Fruit fly (Drosophila melanogaster): Measurements from ENCODE around the gene CASK.

The CASK gene

dm6 chr3R:21864992-21865391 lies 42.5 kb upstream of the CASK start, which contains the start of gene lsn (continued):
- TF ChIP-seq CG17612 (GFP tag; IDR thresholded peaks at IDR 0.05) (no peak), MBD-R2 (GFP tag; IDR thresholded peaks at IDR 0.05) (peak; percentile 66; the same call in 1 of the 2 replicates), CG3407 (GFP tag; optimal IDR thresholded peaks at IDR 0.05) (peak; percentile 9), sens (GFP tag) (peak; percentile 49), CG12391 (tag; optimal IDR thresholded peaks at IDR 0.05) (peak; percentile 13), org-1 (GFP tag; optimal IDR thresholded peaks at IDR 0.05) (no peak), CG13296 (GFP tag; optimal IDR thresholded peaks at IDR 0.05) (peak; percentile 30), gsb-n (tag; optimal IDR thresholded peaks at IDR 0.05) (peak; percentile 63), gem (tag; optimal IDR thresholded peaks at IDR 0.05) (peak; percentile 39), CoRest (tag; optimal IDR thresholded peaks at IDR 0.05) (peak; percentile 32), fd3F (GFP tag; optimal IDR thresholded peaks at IDR 0.05) (peak; percentile 59), CG2712 (tag; optimal IDR thresholded peaks at IDR 0.05) (peak; percentile 2), CG10147 (GFP tag; optimal IDR thresholded peaks at IDR 0.05) (peak; percentile 14), CG12659 (GFP tag; optimal IDR thresholded peaks at IDR 0.05) (peak; percentile 36), BEAF-32 (GFP tag; optimal IDR thresholded peaks at IDR 0.05) (peak; percentile 13), CG14014 (GFP tag; IDR thresholded peaks at IDR 0.05) (peak; percentile 51; the same call in 1 of the 2 replicates), CG15514 (GFP tag; optimal IDR thresholded peaks at IDR 0.05) (peak; percentile 51), CG4617 (GFP tag; optimal IDR thresholded peaks at IDR 0.05; ENCODE audit: borderline replicate concordance) (peak; percentile 36), Med (GFP tag) (peak; percentile 30)

- TF ChIP-seq Med (GFP tag) (peak; percentile 49), CG9215 (GFP tag; IDR thresholded peaks at IDR 0.05) (no peak), Hey (tag; optimal IDR thresholded peaks at IDR 0.05) (no peak), CG2199 (GFP tag; IDR thresholded peaks at IDR 0.05) (peak; percentile 71; the same call in 1 of the 3 replicates), sens (GFP tag) (peak; percentile 26), gcm (GFP tag; optimal IDR thresholded peaks at IDR 0.05) (peak; percentile 78), ab (GFP tag; optimal IDR thresholded peaks at IDR 0.05) (no peak), eve (GFP tag; optimal IDR thresholded peaks at IDR 0.05) (peak in 1 of 2 experiments; percentile 34)
Observed at dm6 chr3R:21864484-21864883, 42.0 kb upstream of the CASK start.

- peak; percentile 3 for TF ChIP-seq grau (tag; optimal IDR thresholded peaks at IDR 0.05)
- TF ChIP-seq CG6854 (GFP tag; optimal IDR thresholded peaks at IDR 0.05) = no peak
- TF ChIP-seq Dp (GFP tag; optimal IDR thresholded peaks at IDR 0.05) = no peak
- no peak for TF ChIP-seq CG14965 (GFP tag; optimal IDR thresholded peaks at IDR 0.05; ENCODE audit: borderline replicate concordance)
- TF ChIP-seq exex (tag; optimal IDR thresholded peaks at IDR 0.05) = no peak
- no peak for TF ChIP-seq bbx (GFP tag; IDR thresholded peaks at IDR 0.05; ENCODE audit: partially characterized antibody)
- no peak for TF ChIP-seq phol (tag; optimal IDR thresholded peaks at IDR 0.05)
- no peak for TF ChIP-seq Awh (GFP tag; IDR thresholded peaks at IDR 0.05)
- no peak for TF ChIP-seq CG9932 (GFP tag; IDR thresholded peaks at IDR 0.05)
- no peak for TF ChIP-seq CG12104 (GFP tag; optimal IDR thresholded peaks at IDR 0.05)
- no peak for TF ChIP-seq CG3163 (GFP tag; optimal IDR thresholded peaks at IDR 0.05)
- TF ChIP-seq Nf-YC (tag; optimal IDR thresholded peaks at IDR 0.05) = no peak
- no peak for TF ChIP-seq dimm (GFP tag; IDR thresholded peaks at IDR 0.05)
- no peak for TF ChIP-seq kah (GFP tag; optimal IDR thresholded peaks at IDR 0.05)
- no peak for TF ChIP-seq CG15696 (tag; optimal IDR thresholded peaks at IDR 0.05)
- peak in 1 of 2 experiments; percentile 79 for TF ChIP-seq Pdp1 (GFP tag; optimal IDR thresholded peaks at IDR 0.05)
- TF ChIP-seq CG17361 (GFP tag; IDR thresholded peaks at IDR 0.05) = no peak
- peak; percentile 30; the same call in 1 of the 3 replicates for TF ChIP-seq tgo (GFP tag; IDR thresholded peaks at IDR 0.05)
- TF ChIP-seq row (GFP tag; IDR thresholded peaks at IDR 0.05) = peak; percentile 43
- no peak for TF ChIP-seq CG15479 (GFP tag; optimal IDR thresholded peaks at IDR 0.05)
- no peak for TF ChIP-seq pb (GFP tag; optimal IDR thresholded peaks at IDR 0.05)
- TF ChIP-seq dysf (GFP tag; IDR thresholded peaks at IDR 0.05) = no peak
- TF ChIP-seq CG33213 (GFP tag; optimal IDR thresholded peaks at IDR 0.05) = no peak
- no peak for TF ChIP-seq luna (GFP tag; optimal IDR thresholded peaks at IDR 0.05)
Observed at dm6 chr3R:21863817-21864384, 41.4 kb upstream of the CASK start.
